Fruit fly (Drosophila melanogaster) whole organism, embryonic: ENCODE results near the gene Aldh.

Experiments used
- CG12071 ChIP-seq: fragments of 200-800 bp; sonication (Bioruptor generic); optimal IDR thresholded peaks from 3 replicates; lab custom pipeline; 2018; ENCODE audit warnings: missing biosample characterization, mild to moderate bottlenecking, missing genetic modification characterization
- CG12104 ChIP-seq: fragments of 200-800 bp; sonication (Bioruptor generic); optimal IDR thresholded peaks from 3 replicates; lab custom pipeline; 2016; ENCODE audit warnings: missing biosample characterization, missing genetic modification characterization
- CG12236 ChIP-seq: fragments of 200-800 bp; sonication (Bioruptor generic); optimal IDR thresholded peaks from 2 replicates; lab custom pipeline; 2016; ENCODE audit warnings: missing biosample characterization, missing genetic modification characterization
- CG1233 ChIP-seq: fragments of 200-800 bp; sonication (Bioruptor generic); optimal IDR thresholded peaks from 4 replicates; lab custom pipeline; 2018; ENCODE audit warnings: missing biosample characterization, mild to moderate bottlenecking, missing genetic modification characterization
- CG13287 ChIP-seq: fragments of 200-800 bp; sonication (Bioruptor generic); IDR thresholded peaks from 2 replicates; pipeline ENCODE4 v1.3.6; 2022; ENCODE audit warnings: missing biosample characterization, missing genetic modification characterization; ENCODE audit not compliant: partially characterized antibody
- CG13424 ChIP-seq: fragments of 200-800 bp; sonication (Bioruptor generic); optimal IDR thresholded peaks from 2 replicates; lab custom pipeline; 2019; ENCODE audit warnings: missing biosample characterization, mild to moderate bottlenecking, missing genetic modification characterization, moderate library complexity
- CG16815 ChIP-seq: fragments of 200-800 bp; sonication (Bioruptor generic); optimal IDR thresholded peaks from 3 replicates; lab custom pipeline; 2017; ENCODE audit warnings: missing biosample characterization, mild to moderate bottlenecking, missing genetic modification characterization
- CG17186 ChIP-seq: fragments of 200-800 bp; sonication (Bioruptor generic); optimal IDR thresholded peaks from 3 replicates; lab custom pipeline; 2017; ENCODE audit warnings: missing biosample characterization, missing genetic modification reagents, missing genetic modification characterization
- CG1832 ChIP-seq: fragments of 200-800 bp; sonication (Bioruptor generic); optimal IDR thresholded peaks from 2 replicates; lab custom pipeline; 2017; ENCODE audit warnings: missing biosample characterization, mild to moderate bottlenecking, missing genetic modification characterization, inconsistent platforms
- CG2889 ChIP-seq: fragments of 200-800 bp; sonication (Bioruptor generic); IDR thresholded peaks from 3 replicates; pipeline ENCODE4 v1.3.6; 2022; ENCODE audit warnings: missing biosample characterization, missing genetic modification characterization
- CG30020 ChIP-seq: fragments of 200-800 bp; optimal IDR thresholded peaks from 2 replicates; lab custom pipeline; 2019; ENCODE audit warnings: missing biosample characterization, mild to moderate bottlenecking, missing genetic modification characterization, moderate library complexity
- CG3163 ChIP-seq: fragments of 200-800 bp; sonication (Bioruptor generic); optimal IDR thresholded peaks from 3 replicates; lab custom pipeline; 2016; ENCODE audit warnings: missing biosample characterization, missing genetic modification characterization
- CG5180 ChIP-seq: fragments of 200-800 bp; sonication (Bioruptor generic); optimal IDR thresholded peaks from 3 replicates; lab custom pipeline; 2017; ENCODE audit warnings: missing biosample characterization, missing genetic modification characterization, mild to moderate bottlenecking, moderate library complexity, missing genetic modification reagents
- CG6175 ChIP-seq: fragments of 200-800 bp; sonication (Bioruptor generic); IDR thresholded peaks from 3 replicates; pipeline ENCODE4 v1.3.6; 2022; ENCODE audit warnings: missing biosample characterization, missing genetic modification characterization
- CG6854 ChIP-seq: fragments of 200-800 bp; sonication (Bioruptor generic); optimal IDR thresholded peaks from 3 replicates; lab custom pipeline; 2017; ENCODE audit warnings: missing biosample characterization, mild to moderate bottlenecking, missing genetic modification characterization
- CG7556 ChIP-seq: fragments of 200-800 bp; sonication (Bioruptor generic); optimal IDR thresholded peaks from 2 replicates; lab custom pipeline; 2017; ENCODE audit warnings: missing biosample characterization, mild to moderate bottlenecking, missing genetic modification characterization
- CG7963 ChIP-seq: fragments of 200-800 bp; sonication (Bioruptor generic); IDR thresholded peaks from 3 replicates; pipeline ENCODE4 v1.3.6; 2022; ENCODE audit warnings: missing biosample characterization, missing genetic modification characterization; ENCODE audit not compliant: partially characterized antibody
- CG8290 ChIP-seq, 3 experiments: fragments of 200-800 bp; sonication (Bioruptor generic); optimal IDR thresholded peaks; 2 replicates each; lab custom pipeline; 2016 to 2019; ENCODE audit warnings: missing biosample characterization in 3 of 3, missing genetic modification characterization in 3 of 3, mild to moderate bottlenecking in 2 of 3, moderate library complexity in 1 of 3
- CG8944 ChIP-seq: fragments of 200-800 bp; sonication (Bioruptor generic); optimal IDR thresholded peaks from 3 replicates; lab custom pipeline; 2016; ENCODE audit warnings: missing biosample characterization, missing genetic modification characterization
- Chrac-16 ChIP-seq: fragments of 200-800 bp; sonication (Bioruptor generic); optimal IDR thresholded peaks from 3 replicates; lab custom pipeline; 2016; ENCODE audit warnings: missing biosample characterization, missing genetic modification characterization
- Dad ChIP-seq: fragments of 200-800 bp; sonication (Bioruptor generic); optimal IDR thresholded peaks from 3 replicates; lab custom pipeline; 2016; ENCODE audit warnings: missing biosample characterization, missing genetic modification characterization
- Dfd ChIP-seq, 2 experiments: fragments of >200 bp; optimal IDR thresholded peaks; 2 replicates each; lab custom pipeline; 2017; ENCODE audit warnings: missing biosample characterization in 2 of 2, missing genetic modification characterization in 2 of 2
- Dp ChIP-seq: fragments of 200-800 bp; sonication (Bioruptor generic); optimal IDR thresholded peaks from 2 replicates; lab custom pipeline; 2018; ENCODE audit warnings: missing biosample characterization, mild to moderate bottlenecking, missing genetic modification characterization, moderate library complexity
- Lhr ChIP-seq: fragments of 200-800 bp; sonication (Bioruptor generic); optimal IDR thresholded peaks from 3 replicates; lab custom pipeline; 2017; ENCODE audit warnings: mild to moderate bottlenecking, missing biosample characterization, missing genetic modification reagents, missing genetic modification characterization
- MBD-R2 ChIP-seq: fragments of 200-800 bp; sonication (Bioruptor generic); IDR thresholded peaks from 2 replicates; pipeline ENCODE4 v1.3.6; 2022; ENCODE audit warnings: missing biosample characterization, missing genetic modification characterization
- MESR4 ChIP-seq: fragments of 200-800 bp; sonication (Bioruptor generic); optimal IDR thresholded peaks from 2 replicates; lab custom pipeline; 2018; ENCODE audit warnings: missing biosample characterization, mild to moderate bottlenecking, missing genetic modification characterization, moderate library complexity
- Max ChIP-seq: fragments of 200-800 bp; sonication (Bioruptor generic); optimal IDR thresholded peaks from 2 replicates; lab custom pipeline; 2016; ENCODE audit warnings: missing biosample characterization, mild to moderate bottlenecking, missing genetic modification characterization
- NC2β ChIP-seq: fragments of 200-800 bp; sonication (Bioruptor generic); optimal IDR thresholded peaks from 2 replicates; lab custom pipeline; 2016; ENCODE audit warnings: missing biosample characterization, missing genetic modification characterization
- Poxn ChIP-seq: fragments of 200-800 bp; sonication (Bioruptor generic); IDR thresholded peaks from 2 replicates; pipeline ENCODE4 v1.3.6; 2022; ENCODE audit warnings: missing biosample characterization, missing genetic modification characterization
- Sry-δ ChIP-seq: fragments of 200-800 bp; sonication (Bioruptor generic); optimal IDR thresholded peaks from 2 replicates; lab custom pipeline; 2016; ENCODE audit warnings: missing biosample characterization, missing genetic modification characterization
- Taf1 ChIP-seq: fragments of 200-800 bp; sonication (Bioruptor generic); IDR thresholded peaks from 2 replicates; pipeline ENCODE4 v1.3.6; 2022; ENCODE audit warnings: missing biosample characterization, missing genetic modification characterization
- Vsx1 ChIP-seq: fragments of 200-800 bp; sonication (Bioruptor generic); optimal IDR thresholded peaks from 2 replicates; lab custom pipeline; 2017; ENCODE audit warnings: missing biosample characterization, mild to moderate bottlenecking, missing genetic modification characterization, missing genetic modification reagents
- abd-A ChIP-seq: fragments of 200-800 bp; sonication (Bioruptor generic); optimal IDR thresholded peaks from 3 replicates; lab custom pipeline; 2019; ENCODE audit warnings: missing biosample characterization, mild to moderate bottlenecking, missing genetic modification characterization, moderate library complexity
- bbx ChIP-seq: fragments of 200-800 bp; sonication (Bioruptor generic); IDR thresholded peaks from 2 replicates; pipeline ENCODE4 v1.3.6; 2022; ENCODE audit warnings: missing biosample characterization, missing genetic modification characterization; ENCODE audit not compliant: partially characterized antibody
- bowl ChIP-seq: fragments of 200-800 bp; sonication (Bioruptor generic); IDR thresholded peaks from 2 replicates; pipeline ENCODE4 v1.3.6; 2022; ENCODE audit warnings: missing biosample characterization, missing genetic modification characterization
- btn ChIP-seq: fragments of 200-800 bp; sonication (Bioruptor generic); optimal IDR thresholded peaks from 2 replicates; lab custom pipeline; 2016; ENCODE audit warnings: missing biosample characterization, missing genetic modification characterization
- corto ChIP-seq: fragments of 200-800 bp; sonication (Bioruptor generic); optimal IDR thresholded peaks from 2 replicates; lab custom pipeline; 2016; ENCODE audit warnings: missing biosample characterization, mild to moderate bottlenecking, missing genetic modification characterization, moderate library complexity
- crc ChIP-seq: fragments of 200-800 bp; sonication (Bioruptor generic); optimal IDR thresholded peaks from 2 replicates; lab custom pipeline; 2016; ENCODE audit warnings: missing biosample characterization, missing genetic modification characterization
- dpn ChIP-seq, 2 experiments: fragments of 200-800 bp; sonication (Bioruptor generic); optimal IDR thresholded peaks; 3 replicates each; lab custom pipeline; 2016; ENCODE audit warnings: missing biosample characterization in 2 of 2, missing genetic modification characterization in 2 of 2
- ems ChIP-seq: fragments of 200-800 bp; sonication (Bioruptor generic); optimal IDR thresholded peaks from 3 replicates; lab custom pipeline; 2016; ENCODE audit warnings: missing biosample characterization, missing genetic modification characterization
- ftz-f1 ChIP-seq: fragments of 200-800 bp; sonication (Bioruptor generic); optimal IDR thresholded peaks from 2 replicates; lab custom pipeline; 2016; ENCODE audit warnings: missing biosample characterization, missing genetic modification characterization
- gce ChIP-seq: fragments of 200-800 bp; sonication (Bioruptor generic); IDR thresholded peaks from 3 replicates; pipeline ENCODE4 v1.3.6; 2022; ENCODE audit warnings: missing biosample characterization, missing genetic modification characterization
- grau ChIP-seq: fragments of 200-800 bp; optimal IDR thresholded peaks from 3 replicates; lab custom pipeline; 2019; ENCODE audit warnings: missing biosample characterization, mild to moderate bottlenecking, missing genetic modification characterization, moderate library complexity
- ind ChIP-seq: fragments of 200-800 bp; sonication (Bioruptor generic); optimal IDR thresholded peaks from 3 replicates; lab custom pipeline; 2016; ENCODE audit warnings: missing biosample characterization, missing genetic modification characterization
- onecut ChIP-seq: fragments of 200-800 bp; sonication (Bioruptor generic); IDR thresholded peaks from 2 replicates; pipeline ENCODE4 v1.3.6; 2022; ENCODE audit warnings: missing biosample characterization, missing genetic modification characterization
- peb ChIP-seq: fragments of 200-800 bp; sonication (Bioruptor generic); IDR thresholded peaks from 2 replicates; pipeline ENCODE4 v1.3.6; 2022; ENCODE audit warnings: missing biosample characterization, missing genetic modification characterization
- sc ChIP-seq, 3 experiments: fragments of >200 bp in 2 of 3; fragments of 200-800 bp in 1 of 3; sonication (Bioruptor generic) in 1 of 3; optimal IDR thresholded peaks; 2 replicates in 2 of 3; 3 replicates in 1 of 3; lab custom pipeline; 2017; ENCODE audit warnings: mild to moderate bottlenecking in 1 of 3, missing biosample characterization in 1 of 3, missing genetic modification characterization in 1 of 3, missing genetic modification reagents in 1 of 3
- tll ChIP-seq, 2 experiments: fragments of 200-800 bp in 1 of 2; fragments of >200 bp in 1 of 2; sonication (Bioruptor generic) in 1 of 2; optimal IDR thresholded peaks; 2 replicates each; lab custom pipeline; 2017 to 2019; ENCODE audit warnings: missing biosample characterization in 2 of 2, missing genetic modification characterization in 2 of 2, mild to moderate bottlenecking in 1 of 2, moderate library complexity in 1 of 2
- wor ChIP-seq: fragments of 200-800 bp; sonication (Bioruptor generic); IDR thresholded peaks from 2 replicates; pipeline ENCODE4 v1.3.6; 2022; ENCODE audit warnings: missing biosample characterization, missing genetic modification characterization

Gene Aldh

DNA sequence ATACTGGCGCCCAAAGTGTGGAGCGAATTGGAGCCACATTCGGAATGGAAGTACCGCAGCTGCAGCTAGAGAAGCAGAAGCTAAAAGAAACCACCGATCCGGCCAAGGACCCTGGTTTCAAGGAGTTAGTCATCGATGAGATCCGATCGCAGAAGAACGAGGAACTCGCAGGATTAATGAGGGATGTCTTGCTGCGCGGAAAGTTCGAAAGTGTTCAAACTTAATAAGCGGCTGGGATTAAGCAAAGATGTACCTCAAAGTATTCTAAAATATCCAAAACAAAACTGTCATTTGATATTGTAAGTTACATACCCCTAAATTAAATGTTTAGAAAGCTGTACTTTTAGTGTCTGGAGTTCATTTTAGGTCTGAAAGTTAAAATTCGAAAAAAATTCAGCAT, 49.3 kb downstream of the Aldh start, which contains the start of gene RpS28-like:
Gene RpS28-like, plus strand, starts transcription at position 301 of the 400 bp plus-strand sequence.
- TF ChIP-seq Taf1 (GFP tag; lab: Robert Waterston, UW) (no peak), CG6175 (GFP tag; lab: Robert Waterston, UW) (no peak), MESR4 (no peak), CG8290 (GFP tag; optimal IDR thresholded peaks at IDR 0.05; lab: Kevin White, UChicago) (no peak), CG8290 (tag; optimal IDR thresholded peaks at IDR 0.05; lab: Kevin White, UChicago) (no peak), NC2β (no peak), CG12104 (no peak), bbx (no peak), sc (optimal IDR thresholded peaks at IDR 0.05; lab: Kevin White, UChicago) (no peak), sc (GFP tag; optimal IDR thresholded peaks at IDR 0.05; lab: Kevin White, UChicago) (no peak), CG17186 (GFP tag; lab: Kevin White, UChicago) (no peak), CG1832 (GFP tag; lab: Kevin White, UChicago) (no peak), Lhr (GFP tag; lab: Kevin White, UChicago) (no peak), ems (GFP tag; lab: Kevin White, UChicago) (no peak), Max (GFP tag; lab: Kevin White, UChicago) (no peak)

- TF ChIP-seq Sry-δ (GFP tag; lab: Kevin White, UChicago) (peak; percentile 2), CG1233 (GFP tag; lab: Kevin White, UChicago) (no peak), Poxn (GFP tag; lab: Robert Waterston, UW) (no peak), CG12071 (GFP tag; lab: Kevin White, UChicago) (no peak), dpn (GFP tag; optimal IDR thresholded peaks at IDR 0.05; lab: Kevin White, UChicago) (peak in 1 of 2 experiments; percentile 15), CG6854 (GFP tag; lab: Kevin White, UChicago) (no peak), CG2889 (GFP tag; lab: Robert Waterston, UW) (no peak), ind (GFP tag; lab: Kevin White, UChicago) (no peak), btn (GFP tag; lab: Kevin White, UChicago) (no peak), CG5180 (GFP tag; lab: Kevin White, UChicago) (peak; percentile 18), CG7556 (GFP tag; lab: Kevin White, UChicago) (no peak), bowl (0 out of 2 replicates have a peak, but pooled peaks have one; percentile 45), Dfd (GFP tag; optimal IDR thresholded peaks at IDR 0.05; lab: Kevin White, UChicago) (peak in 1 of 2 experiments; percentile 33), crc (no peak), grau (peak; percentile 16), MBD-R2 (GFP tag; lab: Robert Waterston, UW) (peak; percentile 17; the same call in 1 of the 2 replicates), ftz-f1 (GFP tag; lab: Kevin White, UChicago) (peak; percentile 9), CG30020 (tag; lab: Kevin White, UChicago) (no peak), CG7963 (no peak), CG3163 (GFP tag; lab: Kevin White, UChicago) (peak; percentile 48), Chrac-16 (GFP tag; lab: Kevin White, UChicago) (no peak), CG8944 (GFP tag; lab: Kevin White, UChicago) (no peak), tll (GFP tag; optimal IDR thresholded peaks at IDR 0.05; lab: Kevin White, UChicago) (no peak), CG12236 (no peak), corto (GFP tag; lab: Kevin White, UChicago) (no peak), Vsx1 (GFP tag; lab: Kevin White, UChicago) (no peak), peb (GFP tag; lab: Robert Waterston, UW) (no peak), CG13287 (peak; percentile 32; the same call in 1 of the 2 replicates), CG16815 (GFP tag; lab: Kevin White, UChicago) (no peak), gce (GFP tag; lab: Robert Waterston, UW) (0 out of 3 replicates have a peak, but pooled peaks have one; percentile 28), abd-A (tag; lab: Kevin White, UChicago) (peak; percentile 56), Dp (GFP tag; lab: Kevin White, UChicago) (peak; percentile 4), onecut (GFP tag; lab: Robert Waterston, UW) (peak; percentile 37), Dad (GFP tag; lab: Kevin White, UChicago) (no peak), CG13424 (no peak), wor (GFP tag; lab: Robert Waterston, UW) (no peak)
Measured at dm6 chr2L:9437216-9437715, 50.1 kb downstream of the Aldh start, which contains the start of gene numb. TSS of gene numb (plus strand) at chr2L:9437469.
